Fruit fly (Drosophila melanogaster) whole organism, embryonic: Measurements from ENCODE around the gene CG13842.

ENCODE experiments used
- Adf1 ChIP-seq: fragments of 200-800 bp; sonication (Bioruptor generic); IDR thresholded peaks from 2 replicates; pipeline ENCODE4 v1.3.6; 2022; ENCODE audit warnings: missing biosample characterization, missing genetic modification characterization
- Atf-2 ChIP-seq: fragments of 200-800 bp; sonication (Bioruptor generic); optimal IDR thresholded peaks from 2 replicates; lab custom pipeline; 2016; ENCODE audit warnings: missing biosample characterization, missing genetic modification characterization
- CG10431 ChIP-seq: fragments of 200-800 bp; sonication (Bioruptor generic); optimal IDR thresholded peaks from 3 replicates; lab custom pipeline; 2018; ENCODE audit warnings: missing biosample characterization, mild to moderate bottlenecking, missing genetic modification characterization
- CG11085 ChIP-seq: fragments of 200-800 bp; sonication (Bioruptor generic); IDR thresholded peaks from 2 replicates; pipeline ENCODE4 v1.3.6; 2022; ENCODE audit warnings: missing biosample characterization, missing genetic modification characterization
- CG14014 ChIP-seq: fragments of 200-800 bp; sonication (Bioruptor generic); IDR thresholded peaks from 2 replicates; pipeline ENCODE4 v1.3.6; 2022; ENCODE audit warnings: missing biosample characterization, missing genetic modification characterization
- CG17328 ChIP-seq: fragments of 200-800 bp; sonication (Bioruptor generic); IDR thresholded peaks from 2 replicates; pipeline ENCODE4 v1.3.6; 2022; ENCODE audit warnings: missing biosample characterization, missing genetic modification characterization
- CG17829 ChIP-seq: fragments of 200-800 bp; optimal IDR thresholded peaks from 2 replicates; lab custom pipeline; 2019; ENCODE audit warnings: missing biosample characterization, mild to moderate bottlenecking, missing genetic modification characterization, moderate library complexity
- CG1792 ChIP-seq: fragments of 200-800 bp; sonication (Bioruptor generic); optimal IDR thresholded peaks from 2 replicates; lab custom pipeline; 2016; ENCODE audit warnings: missing biosample characterization, missing genetic modification characterization
- CG1832 ChIP-seq: fragments of 200-800 bp; sonication (Bioruptor generic); optimal IDR thresholded peaks from 2 replicates; lab custom pipeline; 2017; ENCODE audit warnings: missing biosample characterization, mild to moderate bottlenecking, missing genetic modification characterization, inconsistent platforms
- CG31441 ChIP-seq: fragments of 200-800 bp; sonication (Bioruptor generic); IDR thresholded peaks from 2 replicates; pipeline ENCODE4 v1.3.6; 2022; ENCODE audit warnings: missing biosample characterization, missing genetic modification characterization
- CG33557 ChIP-seq: fragments of 200-800 bp; sonication (Bioruptor generic); optimal IDR thresholded peaks from 2 replicates; lab custom pipeline; 2019; ENCODE audit warnings: missing biosample characterization, mild to moderate bottlenecking, missing genetic modification characterization, moderate library complexity
- CG34422 ChIP-seq: fragments of 200-800 bp; sonication (Bioruptor generic); IDR thresholded peaks from 3 replicates; pipeline ENCODE4 v1.3.6; 2022; ENCODE audit warnings: missing biosample characterization, missing genetic modification characterization
- CG3726 ChIP-seq: fragments of 200-800 bp; sonication (Bioruptor generic); IDR thresholded peaks from 3 replicates; pipeline ENCODE4, ENCODE4 v1.3.6; 2022; ENCODE audit warnings: missing biosample characterization, missing genetic modification characterization
- CG5245 ChIP-seq: fragments of 200-800 bp; sonication (Bioruptor generic); optimal IDR thresholded peaks from 3 replicates; lab custom pipeline; 2016; ENCODE audit warnings: missing biosample characterization, missing genetic modification characterization
- CG6254 ChIP-seq: fragments of 200-800 bp; sonication (Bioruptor generic); optimal IDR thresholded peaks from 3 replicates; lab custom pipeline; 2017; ENCODE audit warnings: mild to moderate bottlenecking, missing biosample characterization, missing genetic modification reagents, missing genetic modification characterization
- CG6272 ChIP-seq: fragments of 200-800 bp; sonication (Bioruptor generic); IDR thresholded peaks from 2 replicates; pipeline ENCODE4 v1.3.6; 2022; ENCODE audit warnings: missing biosample characterization, missing genetic modification characterization
- CG7745 ChIP-seq: fragments of 200-800 bp; sonication (Bioruptor generic); optimal IDR thresholded peaks from 2 replicates; lab custom pipeline; 2018; ENCODE audit warnings: missing biosample characterization, mild to moderate bottlenecking, missing genetic modification characterization, moderate library complexity
- CG8388 ChIP-seq: fragments of 200-800 bp; sonication (Bioruptor generic); optimal IDR thresholded peaks from 2 replicates; lab custom pipeline; 2019; ENCODE audit warnings: missing biosample characterization, mild to moderate bottlenecking, missing genetic modification characterization, moderate library complexity
- CG9817 ChIP-seq: fragments of 200-800 bp; sonication (Bioruptor generic); optimal IDR thresholded peaks from 2 replicates; lab custom pipeline; 2018; ENCODE audit warnings: missing biosample characterization, mild to moderate bottlenecking, missing genetic modification characterization, moderate library complexity
- CTCF ChIP-seq: fragments of 200-800 bp; sonication (Bioruptor generic); optimal IDR thresholded peaks from 2 replicates; lab custom pipeline; 2017; ENCODE audit warnings: missing biosample characterization, mild to moderate bottlenecking, missing genetic modification characterization, moderate library complexity
- Dp ChIP-seq: fragments of 200-800 bp; sonication (Bioruptor generic); optimal IDR thresholded peaks from 2 replicates; lab custom pipeline; 2018; ENCODE audit warnings: missing biosample characterization, mild to moderate bottlenecking, missing genetic modification characterization, moderate library complexity
- Dref ChIP-seq: fragments of 200-800 bp; sonication (Bioruptor generic); IDR thresholded peaks from 2 replicates; pipeline ENCODE4 v1.3.6; 2022; ENCODE audit warnings: missing biosample characterization, missing genetic modification characterization
- Ets97D ChIP-seq: fragments of 200-800 bp; sonication (Bioruptor generic); optimal IDR thresholded peaks from 3 replicates; lab custom pipeline; 2016; ENCODE audit warnings: missing biosample characterization, missing genetic modification characterization
- Fer1 ChIP-seq: fragments of 200-800 bp; sonication (Bioruptor generic); optimal IDR thresholded peaks from 2 replicates; lab custom pipeline; 2017; ENCODE audit warnings: missing biosample characterization, mild to moderate bottlenecking, missing genetic modification characterization
- Hmr ChIP-seq: fragments of 200-800 bp; sonication (Bioruptor generic); optimal IDR thresholded peaks from 3 replicates; lab custom pipeline; 2017; ENCODE audit warnings: mild to moderate bottlenecking, missing biosample characterization, missing genetic modification reagents, missing genetic modification characterization
- MTF-1 ChIP-seq: fragments of 200-800 bp; sonication (Bioruptor generic); optimal IDR thresholded peaks from 2 replicates; lab custom pipeline; 2018; ENCODE audit warnings: missing biosample characterization, mild to moderate bottlenecking, missing genetic modification characterization, borderline replicate concordance
- Nf-YC ChIP-seq: fragments of 200-800 bp; optimal IDR thresholded peaks from 3 replicates; lab custom pipeline; 2019; ENCODE audit warnings: missing biosample characterization, mild to moderate bottlenecking, missing genetic modification characterization, moderate library complexity
- Poxn ChIP-seq: fragments of 200-800 bp; sonication (Bioruptor generic); IDR thresholded peaks from 2 replicates; pipeline ENCODE4 v1.3.6; 2022; ENCODE audit warnings: missing biosample characterization, missing genetic modification characterization
- Rfx ChIP-seq: fragments of 200-800 bp; sonication (Bioruptor generic); IDR thresholded peaks from 2 replicates; pipeline ENCODE4 v1.3.6; 2022; ENCODE audit warnings: missing biosample characterization, missing genetic modification characterization
- Sry-δ ChIP-seq: fragments of 200-800 bp; sonication (Bioruptor generic); optimal IDR thresholded peaks from 2 replicates; lab custom pipeline; 2016; ENCODE audit warnings: missing biosample characterization, missing genetic modification characterization
- Xrp1 ChIP-seq: fragments of 200-800 bp; sonication (Bioruptor generic); IDR thresholded peaks from 2 replicates; pipeline ENCODE4 v1.3.6; 2022; ENCODE audit warnings: missing biosample characterization, missing genetic modification characterization
- ase ChIP-seq: fragments of 200-800 bp; sonication (Bioruptor generic); IDR thresholded peaks from 3 replicates; pipeline ENCODE4 v1.3.6; 2022; ENCODE audit warnings: missing biosample characterization, missing genetic modification characterization
- cato ChIP-seq: fragments of 200-800 bp; sonication (Bioruptor generic); optimal IDR thresholded peaks from 2 replicates; lab custom pipeline; 2016; ENCODE audit warnings: missing biosample characterization, missing genetic modification characterization, borderline replicate concordance
- chm ChIP-seq: fragments of 200-800 bp; sonication (Bioruptor generic); IDR thresholded peaks from 2 replicates; pipeline ENCODE4 v1.3.6; 2022; ENCODE audit warnings: missing biosample characterization, missing genetic modification characterization
- eve ChIP-seq, 2 experiments: fragments of >200 bp; optimal IDR thresholded peaks; 2 replicates each; lab custom pipeline; 2017; ENCODE audit warnings: missing biosample characterization in 2 of 2, missing genetic modification characterization in 2 of 2
- fd3F ChIP-seq: fragments of 200-800 bp; sonication (Bioruptor generic); optimal IDR thresholded peaks from 2 replicates; lab custom pipeline; 2018; ENCODE audit warnings: missing biosample characterization, mild to moderate bottlenecking, missing genetic modification characterization, moderate library complexity
- h ChIP-seq: fragments of >200 bp; optimal IDR thresholded peaks from 2 replicates; lab custom pipeline; 2017
- hbn ChIP-seq: fragments of 200-800 bp; sonication (Bioruptor generic); IDR thresholded peaks from 2 replicates; pipeline ENCODE4 v1.3.6; 2022; ENCODE audit warnings: missing biosample characterization, missing genetic modification characterization; ENCODE audit not compliant: partially characterized antibody
- insv ChIP-seq, 2 experiments: fragments of 200-800 bp; sonication (Bioruptor generic); optimal IDR thresholded peaks; 3 replicates each; lab custom pipeline; 2016 to 2018; ENCODE audit warnings: missing biosample characterization in 2 of 2, missing genetic modification characterization in 2 of 2
- maf-S ChIP-seq: fragments of 200-800 bp; sonication (Bioruptor generic); optimal IDR thresholded peaks from 2 replicates; lab custom pipeline; 2016; ENCODE audit warnings: missing biosample characterization, missing genetic modification characterization
- odd ChIP-seq: fragments of 200-800 bp; sonication (Bioruptor generic); optimal IDR thresholded peaks from 2 replicates; lab custom pipeline; 2017; ENCODE audit warnings: missing biosample characterization, mild to moderate bottlenecking, missing genetic modification characterization
- otp ChIP-seq: fragments of 200-800 bp; sonication (Bioruptor generic); IDR thresholded peaks from 3 replicates; pipeline ENCODE4, ENCODE4 v1.3.6; 2022; ENCODE audit warnings: missing biosample characterization, missing genetic modification characterization
- phol ChIP-seq: fragments of 200-800 bp; sonication (Bioruptor generic); optimal IDR thresholded peaks from 3 replicates; lab custom pipeline; 2018; ENCODE audit warnings: missing biosample characterization, mild to moderate bottlenecking, missing genetic modification characterization, moderate library complexity
- ranshi ChIP-seq: fragments of 200-800 bp; sonication (Bioruptor generic); IDR thresholded peaks from 2 replicates; pipeline ENCODE4 v1.3.6; 2022; ENCODE audit warnings: missing biosample characterization, missing genetic modification characterization
- sima ChIP-seq: fragments of 200-800 bp; sonication (Bioruptor generic); optimal IDR thresholded peaks from 2 replicates; lab custom pipeline; 2016; ENCODE audit warnings: missing biosample characterization, missing genetic modification characterization
- sqz ChIP-seq: fragments of 200-800 bp; sonication (Bioruptor generic); optimal IDR thresholded peaks from 3 replicates; lab custom pipeline; 2018; ENCODE audit warnings: missing biosample characterization, mild to moderate bottlenecking, missing genetic modification characterization
- stwl ChIP-seq: fragments of 200-800 bp; sonication (Bioruptor generic); optimal IDR thresholded peaks from 3 replicates; lab custom pipeline; 2018; ENCODE audit warnings: missing biosample characterization, mild to moderate bottlenecking, missing genetic modification characterization, moderate library complexity
- tio ChIP-seq: fragments of 200-800 bp; sonication (Bioruptor generic); optimal IDR thresholded peaks from 2 replicates; lab custom pipeline; 2017; ENCODE audit warnings: missing biosample characterization, missing genetic modification characterization, inconsistent platforms
- usp ChIP-seq: fragments of >200 bp; optimal IDR thresholded peaks from 2 replicates; lab custom pipeline; 2017; ENCODE audit warnings: missing biosample characterization, missing genetic modification characterization
- z ChIP-seq: fragments of 200-800 bp; sonication (Bioruptor generic); IDR thresholded peaks from 3 replicates; pipeline ENCODE4 v1.3.6; 2022; ENCODE audit warnings: missing biosample characterization, missing genetic modification characterization
- zfh2 ChIP-seq: fragments of 200-800 bp; sonication (Bioruptor generic); optimal IDR thresholded peaks from 2 replicates; lab custom pipeline; 2016; ENCODE audit warnings: missing biosample characterization, missing genetic modification characterization

The CG13842 gene

dm6 chr3R:22690311-22690710 lies 16.8 kb downstream of the CG13842 start, which contains the start of the genes wfs1 and Nup133 (continued):
- peak; percentile 35 for TF ChIP-seq Dp (GFP tag; lab: Kevin White, UChicago)
- TF ChIP-seq chm (GFP tag; lab: Robert Waterston, UW), result peak; percentile 46; the same call in 1 of the 2 replicates
- no peak for TF ChIP-seq CG6254 (GFP tag; lab: Kevin White, UChicago)
- TF ChIP-seq CG5245, result peak; percentile 32
- peak; percentile 72 for TF ChIP-seq Sry-δ (GFP tag; lab: Kevin White, UChicago)
- peak; percentile 84 for TF ChIP-seq Xrp1 (GFP tag; lab: Robert Waterston, UW)
- peak; percentile 73 for TF ChIP-seq stwl (tag; lab: Kevin White, UChicago)
- no peak for TF ChIP-seq Hmr (GFP tag; lab: Kevin White, UChicago)
- no peak for TF ChIP-seq ase (GFP tag; lab: Robert Waterston, UW)
- TF ChIP-seq odd, result no peak
- TF ChIP-seq fd3F (GFP tag; lab: Kevin White, UChicago), result peak; percentile 74
- TF ChIP-seq CG8388 (GFP tag; lab: Kevin White, UChicago), result peak; percentile 80
- TF ChIP-seq CG34422 (GFP tag; lab: Robert Waterston, UW), result peak; percentile 63; the same call in 2 of the 3 replicates
- TF ChIP-seq Fer1, result no peak
- TF ChIP-seq phol, result peak; percentile 87
- TF ChIP-seq CG6272 (GFP tag; lab: Robert Waterston, UW), result peak; percentile 45; the same call in 1 of the 2 replicates
- TF ChIP-seq zfh2 (GFP tag; lab: Kevin White, UChicago), result peak; percentile 28

- TF ChIP-seq CG31441 (GFP tag; lab: Robert Waterston, UW) (peak; percentile 52; the same call in 1 of the 2 replicates), CG1792 (GFP tag; lab: Kevin White, UChicago) (no peak), usp (no peak), sima (GFP tag; lab: Kevin White, UChicago) (no peak), Atf-2 (no peak), Ets97D (peak; percentile 77), CG17829 (peak; percentile 74), z (no peak), CG33557 (GFP tag; lab: Kevin White, UChicago) (peak; percentile 50), sqz (GFP tag; lab: Kevin White, UChicago) (no peak), CTCF (GFP tag; lab: Kevin White, UChicago) (peak; percentile 32), Dref (peak; percentile 95), ranshi (0 out of 2 replicates have a peak, but pooled peaks have one; percentile 4), cato (GFP tag; lab: Kevin White, UChicago) (no peak), CG10431 (no peak), CG9817 (tag; lab: Kevin White, UChicago) (peak; percentile 55), h (lab: Kevin White, UChicago) (no peak), maf-S (GFP tag; lab: Kevin White, UChicago) (no peak), Adf1 (GFP tag; lab: Robert Waterston, UW) (peak; percentile 40), CG1832 (GFP tag; lab: Kevin White, UChicago) (no peak), MTF-1 (GFP tag; lab: Kevin White, UChicago) (peak; percentile 7), Poxn (no peak), CG7745 (tag; lab: Kevin White, UChicago) (no peak), CG17328 (GFP tag; lab: Robert Waterston, UW) (no peak), CG3726 (GFP tag; lab: Robert Waterston, UW) (no peak), fd3F (GFP tag; lab: Kevin White, UChicago) (peak; percentile 26), otp (GFP tag; lab: Robert Waterston, UW) (no peak), eve (GFP tag; optimal IDR thresholded peaks at IDR 0.05; lab: Kevin White, UChicago) (no peak), phol (peak; percentile 60), Nf-YC (tag; lab: Kevin White, UChicago) (peak; percentile 60), tio (GFP tag; lab: Kevin White, UChicago) (no peak), CG14014 (GFP tag; lab: Robert Waterston, UW) (peak; percentile 63), Rfx (GFP tag; lab: Robert Waterston, UW) (peak; percentile 66), insv (GFP tag; optimal IDR thresholded peaks at IDR 0.05; lab: Kevin White, UChicago) (no peak), CG11085 (no peak), hbn (GFP tag; lab: Robert Waterston, UW) (peak; percentile 61)
Measured at dm6 chr3R:22686336-22686874, 20.7 kb downstream of the CG13842 start, which contains the start of the genes Gclm and CG17625. Gclm (minus strand) TSS chr3R:22686510. CG17625 (plus strand) TSS chr3R:22686849.
